Worm (Caenorhabditis elegans) whole organism, late embryonic: ENCODE results near the gene Y53C12A.7.

ENCODE experiments used
- K02D7.2 ChIP-seq: sonication (generic microtip); optimal IDR thresholded peaks from 2 replicates; lab custom pipeline; 2017; ENCODE audit warnings: mild to moderate bottlenecking, missing genetic modification characterization, missing compliant biosample characterization
- Y22D7AL.16 ChIP-seq: sonication (generic microtip); optimal IDR thresholded peaks from 2 replicates; lab custom pipeline; 2016; ENCODE audit warnings: missing genetic modification characterization, missing compliant biosample characterization
- ama-1 ChIP-seq: fragments of 150-350 bp; optimal IDR thresholded peaks from 2 replicates; lab custom pipeline; 2014
- ceh-18 ChIP-seq: sonication (generic microtip); optimal IDR thresholded peaks from 2 replicates; lab custom pipeline; 2016; ENCODE audit warnings: missing genetic modification characterization, missing compliant biosample characterization
- ceh-19 ChIP-seq: fragments of 200-800 bp; sonication (Bioruptor generic); optimal IDR thresholded peaks from 2 replicates; lab custom pipeline; 2018; ENCODE audit warnings: mild to moderate bottlenecking, missing genetic modification characterization, missing compliant biosample characterization
- ceh-2 ChIP-seq: sonication (generic microtip); optimal IDR thresholded peaks from 2 replicates; lab custom pipeline; 2016; ENCODE audit warnings: missing genotype, missing genetic modification characterization, missing compliant biosample characterization
- ceh-22 ChIP-seq: sonication (generic microtip); optimal IDR thresholded peaks from 2 replicates; lab custom pipeline; 2017; ENCODE audit warnings: missing biosample characterization, missing genetic modification characterization
- ceh-24 ChIP-seq: sonication (generic microtip); optimal IDR thresholded peaks from 2 replicates; lab custom pipeline; 2016; ENCODE audit warnings: mild to moderate bottlenecking, missing genetic modification characterization, missing compliant biosample characterization
- ceh-31 ChIP-seq: sonication (generic microtip); optimal IDR thresholded peaks from 2 replicates; lab custom pipeline; 2016; ENCODE audit warnings: missing genetic modification characterization, missing compliant biosample characterization
- ceh-34 ChIP-seq: sonication (generic microtip); optimal IDR thresholded peaks from 2 replicates; lab custom pipeline; 2016; ENCODE audit warnings: mild to moderate bottlenecking, missing genetic modification characterization, missing compliant biosample characterization
- ceh-48 ChIP-seq: sonication (generic microtip); optimal IDR thresholded peaks from 2 replicates; lab custom pipeline; 2016; ENCODE audit warnings: missing genetic modification characterization, inconsistent platforms, missing compliant biosample characterization
- ceh-6 ChIP-seq: fragments of 200-800 bp; sonication (Bioruptor generic); optimal IDR thresholded peaks from 2 replicates; lab custom pipeline; 2018; ENCODE audit warnings: mild to moderate bottlenecking, missing genetic modification characterization, missing compliant biosample characterization
- che-1 ChIP-seq: sonication (generic microtip); optimal IDR thresholded peaks from 2 replicates; lab custom pipeline; 2016; ENCODE audit warnings: mild to moderate bottlenecking, missing genetic modification characterization, missing compliant biosample characterization
- dve-1 ChIP-seq: sonication (generic microtip); optimal IDR thresholded peaks from 2 replicates; lab custom pipeline; 2017; ENCODE audit warnings: antibody characterized with exemption, mild to moderate bottlenecking, missing genetic modification characterization, missing compliant biosample characterization
- fkh-10 ChIP-seq: fragments of 150-350 bp; optimal IDR thresholded peaks from 2 replicates; lab custom pipeline; 2014; ENCODE audit warnings: missing biosample characterization, missing genetic modification reagents, missing genetic modification characterization
- gmeb-2 ChIP-seq: sonication (generic microtip); optimal IDR thresholded peaks from 2 replicates; lab custom pipeline; 2016; ENCODE audit warnings: missing genetic modification characterization, inconsistent platforms, missing compliant biosample characterization
- hlh-13 ChIP-seq: fragments of 200-800 bp; sonication (Bioruptor generic); optimal IDR thresholded peaks from 2 replicates; lab custom pipeline; 2018; ENCODE audit warnings: mild to moderate bottlenecking, missing genetic modification characterization, missing compliant biosample characterization
- hlh-30 ChIP-seq: sonication (generic microtip); optimal IDR thresholded peaks from 2 replicates; lab custom pipeline; 2017; ENCODE audit warnings: antibody characterized with exemption, missing genetic modification characterization, missing compliant biosample characterization; ENCODE audit not compliant: insufficient read depth
- hlh-6 ChIP-seq: sonication (generic microtip); optimal IDR thresholded peaks from 2 replicates; lab custom pipeline; 2016; ENCODE audit warnings: missing genotype, missing genetic modification characterization, missing compliant biosample characterization
- hlh-8 ChIP-seq: sonication (generic microtip); optimal IDR thresholded peaks from 2 replicates; lab custom pipeline; 2016; ENCODE audit warnings: missing genotype, missing genetic modification characterization, missing compliant biosample characterization
- lim-6 ChIP-seq: sonication (generic microtip); optimal IDR thresholded peaks from 2 replicates; lab custom pipeline; 2016; ENCODE audit warnings: missing genetic modification characterization, missing compliant biosample characterization
- lin-11 ChIP-seq: fragments of 200-800 bp; sonication (Bioruptor generic); optimal IDR thresholded peaks from 2 replicates; lab custom pipeline; 2018; ENCODE audit warnings: mild to moderate bottlenecking, missing genetic modification characterization, missing compliant biosample characterization
- nhr-232 ChIP-seq: sonication (generic microtip); optimal IDR thresholded peaks from 2 replicates; lab custom pipeline; 2016; ENCODE audit warnings: missing genetic modification characterization, missing compliant biosample characterization
- npax-4 ChIP-seq: sonication (generic microtip); optimal IDR thresholded peaks from 2 replicates; lab custom pipeline; 2016; ENCODE audit warnings: missing genetic modification characterization, missing compliant biosample characterization
- pag-3 ChIP-seq: sonication (generic microtip); optimal IDR thresholded peaks from 2 replicates; lab custom pipeline; 2016; ENCODE audit warnings: missing compliant biosample characterization, missing genetic modification characterization, borderline replicate concordance
- pat-9 ChIP-seq: fragments of 200-800 bp; sonication (Bioruptor generic); optimal IDR thresholded peaks from 2 replicates; lab custom pipeline; 2018; ENCODE audit warnings: mild to moderate bottlenecking, missing genetic modification characterization, moderate library complexity, missing compliant biosample characterization
- pha-2 ChIP-seq: sonication (generic microtip); optimal IDR thresholded peaks from 2 replicates; lab custom pipeline; 2017; ENCODE audit warnings: mild to moderate bottlenecking, missing genetic modification characterization, missing compliant biosample characterization
- pha-4 ChIP-seq: fragments of 150-350 bp; optimal IDR thresholded peaks from 2 replicates; lab custom pipeline; 2018; ENCODE audit warnings: missing biosample characterization, missing genetic modification reagents, missing genetic modification characterization
- pros-1 ChIP-seq: fragments of 150-350 bp; optimal IDR thresholded peaks from 2 replicates; lab custom pipeline; 2014; ENCODE audit warnings: missing biosample characterization, missing genetic modification reagents, missing genetic modification characterization
- ref-2 ChIP-seq: sonication (generic microtip); optimal IDR thresholded peaks from 2 replicates; lab custom pipeline; 2016; ENCODE audit warnings: missing genetic modification characterization, missing compliant biosample characterization
- rnt-1 ChIP-seq: sonication (generic microtip); optimal IDR thresholded peaks from 2 replicates; lab custom pipeline; 2016; ENCODE audit warnings: missing genetic modification characterization, missing compliant biosample characterization
- sox-2 ChIP-seq: fragments of 200-800 bp; sonication (Bioruptor generic); IDR thresholded peaks from 2 replicates; pipeline ENCODE4 v1.3.6; 2022; ENCODE audit warnings: missing genetic modification reagents, missing genetic modification characterization, missing compliant biosample characterization
- sox-4 ChIP-seq: sonication (generic microtip); optimal IDR thresholded peaks from 2 replicates; lab custom pipeline; 2017; ENCODE audit warnings: mild to moderate bottlenecking, missing genetic modification characterization, inconsistent platforms, missing compliant biosample characterization
- ttx-3 ChIP-seq: sonication (generic microtip); optimal IDR thresholded peaks from 2 replicates; lab custom pipeline; 2016; ENCODE audit warnings: missing genetic modification reagents, missing genetic modification characterization, missing compliant biosample characterization
- unc-42 ChIP-seq: sonication (generic microtip); optimal IDR thresholded peaks from 2 replicates; lab custom pipeline; 2016; ENCODE audit warnings: missing genotype, missing genetic modification characterization, missing compliant biosample characterization
- ztf-16 ChIP-seq: sonication (generic microtip); optimal IDR thresholded peaks from 2 replicates; lab custom pipeline; 2017; ENCODE audit warnings: missing genetic modification characterization, missing compliant biosample characterization

Y53C12A.7 gene

ce11 chrII:9690067-9690632 is 10.2 kb upstream of the Y53C12A.7 start:
- peak; percentile 78 for TF ChIP-seq unc-42 (tag; lab: Kevin White, UChicago)
- no peak for TF ChIP-seq gmeb-2

ce11 chrII:9691839-9692238 is 8.5 kb upstream of the Y53C12A.7 start, which contains the start of gene nlp-11:
Gene nlp-11, minus strand, starts transcription at chrII:9691939.
- TF ChIP-seq hlh-8 (tag; lab: Kevin White, UChicago) = no peak
- TF ChIP-seq sox-4 (tag; lab: Kevin White, UChicago) = no peak
- TF ChIP-seq ceh-18 (tag; lab: Kevin White, UChicago) = no peak
- TF ChIP-seq gmeb-2 = no peak
- no peak for TF ChIP-seq rnt-1 (tag; lab: Kevin White, UChicago)
- TF ChIP-seq lin-11 (tag; lab: Kevin White, UChicago) = no peak
- TF ChIP-seq ceh-31 (tag; lab: Kevin White, UChicago) = no peak
- TF ChIP-seq hlh-30 (tag; lab: Kevin White, UChicago) = no peak
- no peak for TF ChIP-seq fkh-10
- no peak for TF ChIP-seq dve-1 (tag; lab: Kevin White, UChicago)
- no peak for TF ChIP-seq hlh-13 (GFP tag; lab: Kevin White, UChicago)
- no peak for TF ChIP-seq ref-2 (tag; lab: Kevin White, UChicago)
- no peak for TF ChIP-seq sox-2 (GFP tag; lab: Robert Waterston, UW)
- no peak for TF ChIP-seq che-1 (tag; lab: Kevin White, UChicago)
- TF ChIP-seq hlh-6 (tag; lab: Kevin White, UChicago) = no peak
- no peak for TF ChIP-seq pat-9 (tag; lab: Kevin White, UChicago)
- TF ChIP-seq nhr-232 (tag; lab: Kevin White, UChicago) = no peak
- no peak for TF ChIP-seq npax-4 (tag; lab: Kevin White, UChicago)
- no peak for TF ChIP-seq ceh-24 (tag; lab: Kevin White, UChicago)
- TF ChIP-seq ttx-3 (tag; lab: Kevin White, UChicago) = no peak
- TF ChIP-seq, all 69 proteins: peak for 0

ce11 chrII:9695942-9696341 is 4.4 kb upstream of the Y53C12A.7 start:
- no peak for TF ChIP-seq ceh-48 (tag; lab: Kevin White, UChicago)
- no peak for TF ChIP-seq K02D7.2 (tag; lab: Kevin White, UChicago)
- TF ChIP-seq unc-42 (tag; lab: Kevin White, UChicago) = peak; percentile 55
- no peak for TF ChIP-seq pha-2 (tag; lab: Kevin White, UChicago)
- TF ChIP-seq Y22D7AL.16 (tag; lab: Kevin White, UChicago) = no peak
- no peak for TF ChIP-seq fkh-10
- no peak for TF ChIP-seq npax-4 (tag; lab: Kevin White, UChicago)

ce11 chrII:9703601-9704000 is 3.3 kb downstream of the Y53C12A.7 start, which contains the start of gene mop-25.2:
Gene mop-25.2, minus strand, starts transcription at chrII:9703701.
- TF ChIP-seq ceh-6 (no peak), pros-1 (tag; lab: Kevin White, UChicago) (no peak), hlh-30 (tag; lab: Kevin White, UChicago) (no peak), ztf-16 (tag; lab: Kevin White, UChicago) (no peak), rnt-1 (tag; lab: Kevin White, UChicago) (no peak), Y22D7AL.16 (tag; lab: Kevin White, UChicago) (no peak), ceh-2 (tag; lab: Kevin White, UChicago) (no peak), lim-6 (tag; lab: Kevin White, UChicago) (no peak), ceh-22 (tag; lab: Kevin White, UChicago) (no peak), che-1 (tag; lab: Kevin White, UChicago) (no peak), hlh-8 (tag; lab: Kevin White, UChicago) (no peak), ama-1 (lab: Kevin White, UChicago) (no peak), ceh-19 (GFP tag; lab: Kevin White, UChicago) (no peak), pha-2 (tag; lab: Kevin White, UChicago) (no peak), ceh-34 (tag; lab: Kevin White, UChicago) (no peak), ceh-18 (tag; lab: Kevin White, UChicago) (no peak), lin-11 (tag; lab: Kevin White, UChicago) (no peak), pha-4 (no peak), npax-4 (tag; lab: Kevin White, UChicago) (no peak), pag-3 (tag; lab: Kevin White, UChicago) (no peak)
